Fruit fly (Drosophila melanogaster) whole organism: ENCODE results near the gene CG18048.

ENCODE experiments used
- CG8478 ChIP-seq: fragments of >200 bp; optimal IDR thresholded peaks from 2 replicates; lab custom pipeline; 2018; ENCODE audit warnings: inconsistent platforms
- usp ChIP-seq: fragments of >200 bp; optimal IDR thresholded peaks from 2 replicates; lab custom pipeline; 2017; ENCODE audit warnings: missing biosample characterization, missing genetic modification characterization, mixed read lengths

dm6 chr3R:6345814-6346213 is at the start of gene CG18048, which contains the start of gene SmD2:
- TF ChIP-seq CG8478 (lab: Kevin White, UChicago) (no peak), usp (GFP tag; lab: Kevin White, UChicago) (no peak)
